Fruit fly (Drosophila melanogaster) whole organism, wandering third instar larva: ENCODE results near the gene Cp190.
A peak's percentile ranks its signal among the peaks of the same experiment; 100 is the strongest.

Experiments
- Abd-B ChIP-seq: fragments of >200 bp; optimal IDR thresholded peaks from 2 replicates; lab custom pipeline; 2017; ENCODE audit warnings: missing biosample characterization, missing genetic modification characterization
- CG32264 ChIP-seq: fragments of 200-800 bp; sonication (Bioruptor generic); optimal IDR thresholded peaks from 2 replicates; lab custom pipeline; 2016; ENCODE audit warnings: missing biosample characterization, missing genetic modification characterization
- CG9705 ChIP-seq: fragments of 200-800 bp; sonication (Bioruptor generic); optimal IDR thresholded peaks from 2 replicates; lab custom pipeline; 2018; ENCODE audit warnings: missing biosample characterization, mild to moderate bottlenecking, missing genetic modification characterization
- CrebA ChIP-seq: fragments of 200-800 bp; sonication (Bioruptor generic); optimal IDR thresholded peaks from 2 replicates; lab custom pipeline; 2016; ENCODE audit warnings: missing biosample characterization, mild to moderate bottlenecking, missing genetic modification characterization, borderline replicate concordance
- Dfd ChIP-seq: fragments of >200 bp; optimal IDR thresholded peaks from 2 replicates; lab custom pipeline; 2017; ENCODE audit warnings: missing biosample characterization, missing genetic modification characterization
- Dif ChIP-seq: fragments of 200-275, 200-300 bp; sonication (Bioruptor generic); optimal IDR thresholded peaks from 2 replicates; lab custom pipeline; 2018; ENCODE audit warnings: missing biosample characterization, missing genetic modification characterization; ENCODE audit not compliant: partially characterized antibody
- GATAd ChIP-seq: sonication (Bioruptor generic); optimal IDR thresholded peaks from 2 replicates; lab custom pipeline; 2016; ENCODE audit warnings: missing biosample characterization, missing genetic modification characterization
- HLH106 ChIP-seq: fragments of 200-800 bp; optimal IDR thresholded peaks from 3 replicates; lab custom pipeline; 2019; ENCODE audit warnings: missing biosample characterization, mild to moderate bottlenecking, missing genetic modification characterization, moderate library complexity
- Hnf4 ChIP-seq: fragments of 200-800 bp; sonication (Bioruptor generic); optimal IDR thresholded peaks from 2 replicates; lab custom pipeline; 2016; ENCODE audit warnings: missing biosample characterization, mild to moderate bottlenecking, missing genetic modification characterization
- Hr78 ChIP-seq: fragments of >200 bp; optimal IDR thresholded peaks from 2 replicates; lab custom pipeline; 2017; ENCODE audit warnings: missing biosample characterization, missing genetic modification characterization
- Hr83 ChIP-seq: fragments of 200-300 bp; sonication (Bioruptor generic); optimal IDR thresholded peaks from 2 replicates; lab custom pipeline; 2016; ENCODE audit warnings: missing biosample characterization, mild to moderate bottlenecking, missing genetic modification characterization, moderate library complexity; ENCODE audit not compliant: poor library complexity, severe bottlenecking
- Jra ChIP-seq: sonication (Bioruptor generic); optimal IDR thresholded peaks from 2 replicates; lab custom pipeline; 2016; ENCODE audit warnings: missing biosample characterization, missing genetic modification characterization
- Mio ChIP-seq: sonication (Bioruptor generic); optimal IDR thresholded peaks from 2 replicates; lab custom pipeline; 2016; ENCODE audit warnings: missing biosample characterization, missing genetic modification characterization
- Myc ChIP-seq: fragments of >200 bp; optimal IDR thresholded peaks from 2 replicates; lab custom pipeline; 2017
- N ChIP-seq: fragments of >200 bp; optimal IDR thresholded peaks from 2 replicates; lab custom pipeline; 2018; ENCODE audit warnings: missing biosample characterization, missing external identifiers, missing genetic modification characterization
- OdsH ChIP-seq: fragments of 200-800 bp; sonication (Bioruptor generic); optimal IDR thresholded peaks from 2 replicates; lab custom pipeline; 2016; ENCODE audit warnings: missing biosample characterization, mild to moderate bottlenecking, missing genetic modification characterization
- Rel ChIP-seq, 2 experiments: fragments of 200-800 bp; sonication (Bioruptor generic) in 1 of 2; optimal IDR thresholded peaks; 2 replicates in 1 of 2; 3 replicates in 1 of 2; lab custom pipeline; 2016 to 2019; ENCODE audit warnings: mild to moderate bottlenecking in 2 of 2, missing biosample characterization in 2 of 2, missing genetic modification characterization in 2 of 2, moderate library complexity in 1 of 2
- Sp1 ChIP-seq: fragments of 200-800 bp; sonication (Bioruptor generic); optimal IDR thresholded peaks from 3 replicates; lab custom pipeline; 2019; ENCODE audit warnings: missing biosample characterization, mild to moderate bottlenecking, missing genetic modification characterization, moderate library complexity
- Vsx2 ChIP-seq: fragments of 200-300, 225-300 bp; sonication (Bioruptor generic); optimal IDR thresholded peaks from 2 replicates; lab custom pipeline; 2018; ENCODE audit warnings: missing biosample characterization, missing genetic modification characterization; ENCODE audit not compliant: partially characterized antibody
- br ChIP-seq: fragments of 200-800 bp; sonication (Bioruptor generic); optimal IDR thresholded peaks from 2 replicates; lab custom pipeline; 2016; ENCODE audit warnings: missing biosample characterization, missing genetic modification characterization
- brk ChIP-seq: fragments of 200-800 bp; sonication (Bioruptor generic); optimal IDR thresholded peaks from 2 replicates; lab custom pipeline; 2016; ENCODE audit warnings: missing biosample characterization, mild to moderate bottlenecking, missing genetic modification characterization
- dl ChIP-seq, 2 experiments: fragments of 175-275, 200-275 bp in 1 of 2; fragments of 200-275 bp in 1 of 2; sonication (Bioruptor generic); optimal IDR thresholded peaks; lab custom pipeline; 2018; ENCODE audit warnings: mild to moderate bottlenecking in 2 of 2, missing biosample characterization in 2 of 2, missing genetic modification characterization in 2 of 2, moderate library complexity in 2 of 2; ENCODE audit not compliant: partially characterized antibody in 2 of 2, insufficient read depth in 1 of 2
- dmrt93B ChIP-seq: fragments of 200-800 bp; sonication (Bioruptor generic); optimal IDR thresholded peaks from 2 replicates; lab custom pipeline; 2018; ENCODE audit warnings: missing biosample characterization, mild to moderate bottlenecking, missing genetic modification characterization
- dsf ChIP-seq: sonication (Bioruptor generic); optimal IDR thresholded peaks from 2 replicates; lab custom pipeline; 2016; ENCODE audit warnings: missing biosample characterization, missing genetic modification characterization, borderline replicate concordance
- ey ChIP-seq: fragments of 200-800 bp; sonication (Bioruptor generic); optimal IDR thresholded peaks from 2 replicates; lab custom pipeline; 2016; ENCODE audit warnings: missing biosample characterization, missing genetic modification characterization
- foxo ChIP-seq, 2 experiments: fragments of 200-800 bp; sonication (Bioruptor generic); optimal IDR thresholded peaks; 2 replicates in 1 of 2; 3 replicates in 1 of 2; lab custom pipeline; 2016 to 2017; ENCODE audit warnings: missing biosample characterization in 2 of 2, missing genetic modification characterization in 2 of 2
- fru ChIP-seq: fragments of 200-800 bp; sonication (Bioruptor generic); optimal IDR thresholded peaks from 3 replicates; lab custom pipeline; 2016; ENCODE audit warnings: missing biosample characterization, mild to moderate bottlenecking, missing genetic modification characterization
- h ChIP-seq: fragments of 200-800 bp; sonication (Bioruptor generic); optimal IDR thresholded peaks from 3 replicates; lab custom pipeline; 2016; ENCODE audit warnings: missing biosample characterization, mild to moderate bottlenecking, missing genetic modification characterization
- jim ChIP-seq: fragments of 175-275, 200-325 bp; sonication (Bioruptor generic); optimal IDR thresholded peaks from 2 replicates; lab custom pipeline; 2016; ENCODE audit warnings: missing biosample characterization, mild to moderate bottlenecking, missing genetic modification characterization
- lola ChIP-seq: fragments of >200 bp; optimal IDR thresholded peaks from 2 replicates; lab custom pipeline; 2017; ENCODE audit warnings: missing biosample characterization, missing genetic modification characterization
- pan ChIP-seq: fragments of >200 bp; optimal IDR thresholded peaks from 2 replicates; lab custom pipeline; 2017
- psq ChIP-seq: fragments of 200-800 bp; sonication (Bioruptor generic); optimal IDR thresholded peaks from 3 replicates; lab custom pipeline; 2017; ENCODE audit warnings: missing biosample characterization, mild to moderate bottlenecking, missing genetic modification characterization, moderate library complexity
- rgr ChIP-seq: fragments of 200-800 bp; sonication (Bioruptor generic); optimal IDR thresholded peaks from 3 replicates; lab custom pipeline; 2016; ENCODE audit warnings: missing biosample characterization, mild to moderate bottlenecking, missing genetic modification characterization
- sage ChIP-seq: fragments of 200-800 bp; sonication (Bioruptor generic); optimal IDR thresholded peaks from 2 replicates; lab custom pipeline; 2016; ENCODE audit warnings: missing biosample characterization, mild to moderate bottlenecking, missing genetic modification characterization
- sv ChIP-seq: fragments of 200-800 bp; sonication (Bioruptor generic); optimal IDR thresholded peaks from 3 replicates; lab custom pipeline; 2016; ENCODE audit warnings: missing biosample characterization, missing genetic modification characterization
- tai ChIP-seq: sonication (Bioruptor generic); optimal IDR thresholded peaks from 2 replicates; lab custom pipeline; 2016; ENCODE audit warnings: missing biosample characterization, missing genetic modification characterization
- usp ChIP-seq: fragments of >200 bp; optimal IDR thresholded peaks from 2 replicates; lab custom pipeline; 2017; ENCODE audit warnings: missing biosample characterization, missing genetic modification characterization
- woc ChIP-seq: sonication (Bioruptor generic); optimal IDR thresholded peaks from 2 replicates; lab custom pipeline; 2016; ENCODE audit warnings: missing biosample characterization, mild to moderate bottlenecking, missing genetic modification characterization

The Cp190 gene

DNA sequence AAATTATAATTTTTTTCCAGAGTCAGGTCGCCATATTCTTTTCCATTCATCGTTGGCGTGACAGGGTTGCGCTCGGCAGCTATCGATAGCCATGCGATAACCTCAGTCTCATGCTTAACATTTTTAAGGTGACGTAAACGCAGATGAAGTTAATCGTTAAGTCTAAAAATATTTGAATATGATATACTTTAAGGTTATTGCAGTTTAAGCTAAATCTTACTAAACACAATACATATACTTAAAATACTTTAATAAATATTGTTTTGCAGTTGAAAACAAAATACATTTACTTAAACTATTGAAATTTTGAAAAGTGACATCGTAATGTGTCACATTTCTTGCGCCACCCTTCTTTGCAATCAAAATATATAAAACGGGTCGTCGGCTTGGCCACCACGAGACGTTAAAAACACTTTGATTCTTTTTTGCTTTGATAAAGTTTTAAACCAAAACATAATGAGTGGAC lies at the start of gene Cp190, which contains the start of gene CG4338:
Gene Cp190 (minus strand): TSS at position 84 of the 466 bp plus-strand sequence.
Gene CG4338 (plus strand): TSS at position 365 of the 466 bp plus-strand sequence.
- TF ChIP-seq Hr83 (peak; percentile 69), tai (GFP tag; lab: Kevin White, UChicago) (no peak), Sp1 (peak; percentile 99), Hr78 (GFP tag; lab: Kevin White, UChicago) (no peak), Dfd (GFP tag; lab: Kevin White, UChicago) (no peak), dsf (GFP tag; lab: Kevin White, UChicago) (peak; percentile 90), GATAd (no peak), sv (GFP tag; lab: Kevin White, UChicago) (peak; percentile 92), CrebA (GFP tag; lab: Kevin White, UChicago) (no peak), brk (GFP tag; lab: Kevin White, UChicago) (no peak), Jra (peak; percentile 80), br (GFP tag; lab: Kevin White, UChicago) (peak; percentile 94), h (GFP tag; lab: Kevin White, UChicago) (peak; percentile 97), jim (GFP tag; lab: Kevin White, UChicago) (no peak), lola (GFP tag; lab: Kevin White, UChicago) (no peak), Dif (no peak), HLH106 (tag; lab: Kevin White, UChicago) (peak; percentile 99), foxo (GFP tag; optimal IDR thresholded peaks at IDR 0.05; lab: Kevin White, UChicago) (peak; percentile 64 to 98), Rel (GFP tag; optimal IDR thresholded peaks at IDR 0.05; lab: Kevin White, UChicago) (peak; percentile 78), Rel (tag; optimal IDR thresholded peaks at IDR 0.05; lab: Kevin White, UChicago) (peak; percentile 92), pan (no peak), Hnf4 (GFP tag; lab: Kevin White, UChicago) (no peak), psq (peak; percentile 95), rgr (GFP tag; lab: Kevin White, UChicago) (peak; percentile 98), Vsx2 (GFP tag; lab: Kevin White, UChicago) (no peak), Myc (lab: Kevin White, UChicago) (peak; percentile 34), OdsH (GFP tag; lab: Kevin White, UChicago) (peak; percentile 96), woc (GFP tag; lab: Kevin White, UChicago) (peak; percentile 97), Mio (GFP tag; lab: Kevin White, UChicago) (peak; percentile 48), N (no peak), dmrt93B (peak; percentile 97), sage (no peak), Abd-B (no peak), CG32264 (GFP tag; lab: Kevin White, UChicago) (peak; percentile 85), fru (GFP tag; lab: Kevin White, UChicago) (peak; percentile 96), ey (peak; percentile 95), dl (GFP tag; optimal IDR thresholded peaks at IDR 0.05; lab: Kevin White, UChicago; ENCODE audit: insufficient read depth in 1 of 2, partially characterized antibody in 2 of 2) (no peak), usp (GFP tag; lab: Kevin White, UChicago) (no peak), CG9705 (GFP tag; lab: Kevin White, UChicago) (peak; percentile 98)

DNA sequence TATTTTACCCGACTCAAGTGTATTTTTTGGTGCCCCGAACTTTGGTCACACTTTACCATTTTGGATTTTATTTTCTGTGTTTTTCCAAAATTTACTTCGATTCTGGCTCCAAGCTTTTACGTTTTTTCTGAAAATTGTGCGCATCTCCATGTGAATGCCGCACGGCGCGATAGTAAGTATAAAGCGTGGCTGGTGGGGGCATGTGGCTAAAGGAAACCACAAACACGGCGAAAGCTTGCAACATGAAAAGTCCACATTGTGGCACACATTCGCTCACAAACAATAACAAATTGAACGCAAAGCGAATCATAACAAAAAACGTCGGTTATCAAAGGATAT lies 45.7 kb upstream of the Cp190 start, which contains the start of gene ear:
Gene ear (plus strand): TSS at position 10 of the 339 bp plus-strand sequence.
- TF ChIP-seq Rel (GFP tag; optimal IDR thresholded peaks at IDR 0.05; lab: Kevin White, UChicago) (no peak), Rel (tag; optimal IDR thresholded peaks at IDR 0.05; lab: Kevin White, UChicago) (peak; percentile 14), Sp1 (no peak), lola (GFP tag; lab: Kevin White, UChicago) (no peak)
